Worm (Caenorhabditis elegans): ENCODE data around the gene ugt-20.

DNA sequence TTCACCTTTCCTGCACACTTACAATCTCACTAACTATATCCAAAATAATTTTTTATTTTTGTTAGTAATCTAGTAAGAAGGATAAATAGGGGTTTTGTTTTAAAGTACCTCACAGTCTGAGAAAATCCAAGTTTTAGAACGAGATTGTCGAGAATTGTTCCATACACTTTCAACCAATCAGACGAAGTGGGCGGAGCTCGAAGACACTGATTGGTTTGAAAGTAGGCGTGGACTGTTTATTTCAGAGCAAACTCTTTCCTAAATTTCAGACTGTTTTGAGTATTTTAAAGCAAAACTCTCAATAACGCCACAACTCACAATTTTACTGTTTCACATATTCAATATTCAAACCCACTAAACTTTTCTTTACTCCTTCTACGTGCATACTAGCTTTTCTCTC, 12.4 kb downstream of the ugt-20 start:
- TF ChIP-seq lin-38 (GFP tag; IDR thresholded peaks at IDR 0.05): no peak
- TF ChIP-seq zag-1 (tag; optimal IDR thresholded peaks at IDR 0.05): no peak
- TF ChIP-seq hif-1 (tag; optimal IDR thresholded peaks at IDR 0.05): no peak
- no peak for TF ChIP-seq pha-4 (GFP tag; IDR thresholded peaks at IDR 0.05)
- no peak for TF ChIP-seq pha-4 (tag; optimal IDR thresholded peaks at IDR 0.05)
- no peak for TF ChIP-seq ama-1 (optimal IDR thresholded peaks at IDR 0.05)
- TF ChIP-seq ceh-28 (tag; optimal IDR thresholded peaks at IDR 0.05): no peak

Measured in whole organism, L4 larva.